Fruit fly (Drosophila melanogaster): ENCODE data around the gene unc-13-4A.
A peak's percentile ranks its signal among the peaks of the same experiment; 100 is the strongest.

Gene unc-13-4A

DNA sequence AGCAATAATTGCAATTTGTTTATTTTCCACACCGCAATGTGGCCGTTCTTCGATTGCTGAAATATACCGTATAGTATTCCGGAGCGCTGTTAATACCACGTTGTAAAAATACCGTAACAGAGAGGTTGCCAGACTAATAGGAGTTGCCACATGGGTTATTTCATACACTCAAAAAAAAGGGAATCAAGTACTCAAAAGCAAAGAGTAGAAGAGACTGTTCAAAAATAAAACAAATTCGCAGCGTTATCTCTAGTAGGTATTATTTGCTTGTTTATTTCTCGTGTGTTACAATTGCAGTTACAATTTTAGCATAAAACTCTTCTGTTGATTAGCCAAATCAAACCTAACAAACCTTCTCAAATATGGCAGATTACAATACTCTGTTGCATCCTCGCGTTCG, 62.2 kb downstream of the unc-13-4A start, which contains the start of gene MED4 (continued):
- peak; percentile 36 for TF ChIP-seq salm (tag; optimal IDR thresholded peaks at IDR 0.05)
- TF ChIP-seq ewg (GFP tag; optimal IDR thresholded peaks at IDR 0.05): peak; percentile 52
- TF ChIP-seq D19B (GFP tag; optimal IDR thresholded peaks at IDR 0.05): peak; percentile 56
- TF ChIP-seq MESR4 (GFP tag; optimal IDR thresholded peaks at IDR 0.05): peak; percentile 82
- peak; percentile 69 for TF ChIP-seq disco-r (GFP tag; optimal IDR thresholded peaks at IDR 0.05)
- TF ChIP-seq ash1 (GFP tag; optimal IDR thresholded peaks at IDR 0.05): no peak
- peak; percentile 66 for TF ChIP-seq CG10267 (tag; optimal IDR thresholded peaks at IDR 0.05)
- peak; percentile 65 for TF ChIP-seq gsb-n (tag; optimal IDR thresholded peaks at IDR 0.05)
- TF ChIP-seq sd (tag; optimal IDR thresholded peaks at IDR 0.05): peak; percentile 68
- TF ChIP-seq chm (GFP tag; IDR thresholded peaks at IDR 0.05): peak; percentile 90
- TF ChIP-seq CG32772 (GFP tag; IDR thresholded peaks at IDR 0.05): peak; percentile 52
- peak; percentile 90 for TF ChIP-seq Side (GFP tag; optimal IDR thresholded peaks at IDR 0.05)
- peak; percentile 78 for TF ChIP-seq dysf (GFP tag; IDR thresholded peaks at IDR 0.05)
- TF ChIP-seq scrt (GFP tag; optimal IDR thresholded peaks at IDR 0.05): peak; percentile 69
- TF ChIP-seq Dref (GFP tag; IDR thresholded peaks at IDR 0.05): peak; percentile 43
- TF ChIP-seq CG2678 (tag; optimal IDR thresholded peaks at IDR 0.05): peak; percentile 77
- peak; percentile 72 for TF ChIP-seq E2f1 (GFP tag; IDR thresholded peaks at IDR 0.05)
- TF ChIP-seq corto (GFP tag; optimal IDR thresholded peaks at IDR 0.05): no peak
- peak; percentile 25; the same call in 1 of the 2 replicates for TF ChIP-seq ham (GFP tag; IDR thresholded peaks at IDR 0.05)
- peak; percentile 70 for TF ChIP-seq luna (GFP tag; optimal IDR thresholded peaks at IDR 0.05)
- TF ChIP-seq D19A (tag; optimal IDR thresholded peaks at IDR 0.05): peak; percentile 45
- peak; percentile 83 for TF ChIP-seq lmd (GFP tag; IDR thresholded peaks at IDR 0.05)
- no peak for TF ChIP-seq yki (optimal IDR thresholded peaks at IDR 0.05)
- TF ChIP-seq Gsc (GFP tag; IDR thresholded peaks at IDR 0.05): no peak
- TF ChIP-seq sim (GFP tag; IDR thresholded peaks at IDR 0.05): peak; percentile 45; the same call in 1 of the 2 replicates
- TF ChIP-seq ap (GFP tag; IDR thresholded peaks at IDR 0.05): peak; percentile 30; the same call in 1 of the 2 replicates
- no peak for TF ChIP-seq kni (GFP tag; optimal IDR thresholded peaks at IDR 0.05)
- TF ChIP-seq CG4617 (GFP tag; optimal IDR thresholded peaks at IDR 0.05; ENCODE audit: borderline replicate concordance): peak; percentile 93
- TF ChIP-seq grau (tag; optimal IDR thresholded peaks at IDR 0.05): peak; percentile 78
- peak; percentile 92 for TF ChIP-seq CG34422 (GFP tag; IDR thresholded peaks at IDR 0.05)
- TF ChIP-seq CG8765 (GFP tag; IDR thresholded peaks at IDR 0.05): no peak
- TF ChIP-seq Dfd (GFP tag; optimal IDR thresholded peaks at IDR 0.05): no peak
- no peak for TF ChIP-seq Oaz (GFP tag; IDR thresholded peaks at IDR 0.05)
- peak; percentile 32 for TF ChIP-seq CG9437 (GFP tag; optimal IDR thresholded peaks at IDR 0.05)
- TF ChIP-seq CG18476 (GFP tag; optimal IDR thresholded peaks at IDR 0.05): peak; percentile 55
- peak; percentile 65 for TF ChIP-seq Dip3 (GFP tag; optimal IDR thresholded peaks at IDR 0.05)
- TF ChIP-seq Dbx (GFP tag; IDR thresholded peaks at IDR 0.05): peak; percentile 83
- TF ChIP-seq CG11456 (GFP tag; IDR thresholded peaks at IDR 0.05): peak; percentile 85
- 0 out of 3 replicates have a peak, but pooled peaks have one; percentile 52 for TF ChIP-seq gce (GFP tag; IDR thresholded peaks at IDR 0.05)
- TF ChIP-seq CG5245 (GFP tag; optimal IDR thresholded peaks at IDR 0.05): peak; percentile 75
- peak; percentile 87 for TF ChIP-seq CG8944 (GFP tag; optimal IDR thresholded peaks at IDR 0.05)
- peak; percentile 89 for TF ChIP-seq gro (GFP tag; optimal IDR thresholded peaks at IDR 0.05)
- no peak; the same call in 2 of the 3 replicates for TF ChIP-seq CG11093 (GFP tag; IDR thresholded peaks at IDR 0.05)
- peak; percentile 41; the same call in 1 of the 3 replicates for TF ChIP-seq croc (GFP tag; conservative IDR thresholded peaks at IDR 0.05)
- TF ChIP-seq CG1647 (GFP tag; optimal IDR thresholded peaks at IDR 0.05): peak; percentile 56
- TF ChIP-seq dan (GFP tag; IDR thresholded peaks at IDR 0.05): no peak
- TF ChIP-seq CG17829 (tag; optimal IDR thresholded peaks at IDR 0.05): peak; percentile 69
- peak; percentile 74 for TF ChIP-seq nmo (GFP tag; optimal IDR thresholded peaks at IDR 0.05)
- TF ChIP-seq CG33557 (GFP tag; optimal IDR thresholded peaks at IDR 0.05): peak; percentile 37
- peak; percentile 77 for TF ChIP-seq CG12071 (GFP tag; optimal IDR thresholded peaks at IDR 0.05)
- peak; percentile 11 for TF ChIP-seq psq (GFP tag; optimal IDR thresholded peaks at IDR 0.05)
- peak; percentile 82 for TF ChIP-seq CG12391 (tag; optimal IDR thresholded peaks at IDR 0.05)
